Worm (Caenorhabditis elegans): ENCODE data around the gene gna-1.

The gna-1 gene

ce11 chrV:10361830-10362397 lies 42.0 kb upstream of the gna-1 start, which contains the start of gene cash-1 (continued):
- no peak; the same call in 1 of the 2 replicates for TF ChIP-seq Y67H2A.10 (GFP tag; conservative IDR thresholded peaks at IDR 0.05)
- TF ChIP-seq K11D2.4 (GFP tag; IDR thresholded peaks at IDR 0.05) = no peak
- no peak for TF ChIP-seq F57A8.1 (GFP tag; optimal IDR thresholded peaks at IDR 0.05)
- TF ChIP-seq hmg-20 (GFP tag; IDR thresholded peaks at IDR 0.05) = no peak
- TF ChIP-seq attf-5 (GFP tag; optimal IDR thresholded peaks at IDR 0.05) = peak; percentile 88
- no peak for TF ChIP-seq nhr-90 (tag; optimal IDR thresholded peaks at IDR 0.05)
- no peak for TF ChIP-seq snpc-4 (GFP tag; optimal IDR thresholded peaks at IDR 0.05)
- TF ChIP-seq snpc-4 (tag; optimal IDR thresholded peaks at IDR 0.05) = peak in 3 of 4 experiments; percentile 43 to 64 (median 52)
- TF ChIP-seq him-1 (tag; optimal IDR thresholded peaks at IDR 0.05) = no peak
- peak; percentile 56; the same call in 1 of the 2 replicates for TF ChIP-seq Y95B8A.8 (GFP tag; IDR thresholded peaks at IDR 0.05)
- TF ChIP-seq pbrm-1 (GFP tag; IDR thresholded peaks at IDR 0.05) = peak; percentile 37; the same call in 1 of the 2 replicates
- peak; percentile 75 for TF ChIP-seq efl-1 (GFP tag; optimal IDR thresholded peaks at IDR 0.05)
- TF ChIP-seq F55B11.4 (tag; optimal IDR thresholded peaks at IDR 0.05; ENCODE audit: borderline replicate concordance, insufficient read depth) = no peak
- TF ChIP-seq nhr-27 (tag; optimal IDR thresholded peaks at IDR 0.05) = no peak
- no peak for TF ChIP-seq hlh-12 (tag; optimal IDR thresholded peaks at IDR 0.05)
- no peak for TF ChIP-seq Y53G8AR.9 (GFP tag; conservative IDR thresholded peaks at IDR 0.05)
- no peak for TF ChIP-seq rpc-1 (optimal IDR thresholded peaks at IDR 0.05)
- TF ChIP-seq rpc-1 (tag; optimal IDR thresholded peaks at IDR 0.05) = no peak
- TF ChIP-seq F49E8.2 (tag; optimal IDR thresholded peaks at IDR 0.05; ENCODE audit: insufficient read depth) = peak; percentile 51
- TF ChIP-seq ceh-100 (GFP tag; IDR thresholded peaks at IDR 0.05) = no peak
- peak; percentile 54 for TF ChIP-seq F33H1.4 (GFP tag; IDR thresholded peaks at IDR 0.05)
- TF ChIP-seq ceh-27 (GFP tag; optimal IDR thresholded peaks at IDR 0.05) = peak; percentile 50
- peak; percentile 41; the same call in 1 of the 2 replicates for TF ChIP-seq nfyb-1 (GFP tag; IDR thresholded peaks at IDR 0.05)
- no peak for TF ChIP-seq ceh-58 (GFP tag; IDR thresholded peaks at IDR 0.05)
- no peak for TF ChIP-seq ztf-6 (GFP tag; IDR thresholded peaks at IDR 0.05)
- peak; percentile 36 for TF ChIP-seq K12H6.12 (tag; optimal IDR thresholded peaks at IDR 0.05)
- TF ChIP-seq lin-26 (GFP tag; IDR thresholded peaks at IDR 0.05) = peak; percentile 54
- no peak for TF ChIP-seq sptf-2 (GFP tag; optimal IDR thresholded peaks at IDR 0.05)
- peak; percentile 86 for TF ChIP-seq mcd-1 (GFP tag; IDR thresholded peaks at IDR 0.05)
- TF ChIP-seq F23B12.7 (tag; optimal IDR thresholded peaks at IDR 0.05; ENCODE audit: insufficient read depth) = no peak
- no peak for TF ChIP-seq atf-7 (tag; optimal IDR thresholded peaks at IDR 0.05)
- TF ChIP-seq tlf-1 (GFP tag; optimal IDR thresholded peaks at IDR 0.05) = peak; percentile 66
- no peak for TF ChIP-seq nhr-120 (GFP tag; IDR thresholded peaks at IDR 0.05)
- TF ChIP-seq ztf-28 (GFP tag; IDR thresholded peaks at IDR 0.05) = no peak
- no peak for TF ChIP-seq die-1 (tag; optimal IDR thresholded peaks at IDR 0.05)
- peak; percentile 66 for TF ChIP-seq ceh-91 (GFP tag; IDR thresholded peaks at IDR 0.05)
- no peak for TF ChIP-seq ceh-40 (GFP tag; IDR thresholded peaks at IDR 0.05)
- TF ChIP-seq nhr-179 (tag; optimal IDR thresholded peaks at IDR 0.05) = no peak
- no peak for TF ChIP-seq C17E4.6 (GFP tag; IDR thresholded peaks at IDR 0.05)
- no peak for TF ChIP-seq aptf-3 (GFP tag; IDR thresholded peaks at IDR 0.05)
- no peak for TF ChIP-seq F57C9.4 (tag; optimal IDR thresholded peaks at IDR 0.05)
- TF ChIP-seq unc-62 (GFP tag; optimal IDR thresholded peaks at IDR 0.05) = no peak
- no peak for TF ChIP-seq somi-1 (GFP tag; optimal IDR thresholded peaks at IDR 0.05)
- no peak for TF ChIP-seq hrde-1 (tag; optimal IDR thresholded peaks at IDR 0.05; ENCODE audit: borderline replicate concordance)
- peak; percentile 68 for TF ChIP-seq dpl-1 (GFP tag; optimal IDR thresholded peaks at IDR 0.05)
- peak; percentile 20 for TF ChIP-seq snpc-3.4 (tag; optimal IDR thresholded peaks at IDR 0.05)
- TF ChIP-seq mxl-1 (tag; optimal IDR thresholded peaks at IDR 0.05) = no peak
- no peak for TF ChIP-seq nfya-2 (GFP tag; IDR thresholded peaks at IDR 0.05)
- TF ChIP-seq C06A6.2 (GFP tag; conservative IDR thresholded peaks at IDR 0.05) = no peak
